Fruit fly (Drosophila melanogaster): ENCODE data around the gene CG4998.

Gene CG4998

dm6 chr3L:16305820-16306650 is 32.8 kb upstream of the CG4998 start, which contains the start of the genes CG13043 and CG13063 (continued):
- TF ChIP-seq oc (tag; optimal IDR thresholded peaks at IDR 0.05) (peak; percentile 7), Blimp-1 (GFP tag; optimal IDR thresholded peaks at IDR 0.05) (peak; percentile 27), CG13424 (tag; optimal IDR thresholded peaks at IDR 0.05) (peak; percentile 34), CG2678 (tag; optimal IDR thresholded peaks at IDR 0.05) (peak; percentile 42), CG8089 (GFP tag; optimal IDR thresholded peaks at IDR 0.05) (no peak), Ptx1 (GFP tag; IDR thresholded peaks at IDR 0.05) (peak; percentile 35; the same call in 1 of the 2 replicates), dmrt99B (tag; optimal IDR thresholded peaks at IDR 0.05) (peak; percentile 2), ap (GFP tag; IDR thresholded peaks at IDR 0.05) (no peak)

- TF ChIP-seq NfI (GFP tag; optimal IDR thresholded peaks at IDR 0.05), result no peak
- 0 out of 4 replicates have a peak, but pooled peaks have one; percentile 2 for TF ChIP-seq Gug (GFP tag; IDR thresholded peaks at IDR 0.05)
Observed at dm6 chr3L:16308380-16308779, 30.4 kb upstream of the CG4998 start, which contains the start of gene CG13042. Gene CG13042 (minus strand): TSS chr3L:16308480.

- TF ChIP-seq CG11398 (GFP tag; optimal IDR thresholded peaks at IDR 0.05) (no peak), Dbx (GFP tag; IDR thresholded peaks at IDR 0.05) (peak; percentile 64), pho (GFP tag; optimal IDR thresholded peaks at IDR 0.05) (peak; percentile 4), Meics (GFP tag; optimal IDR thresholded peaks at IDR 0.05) (peak; percentile 30), CG13775 (GFP tag; optimal IDR thresholded peaks at IDR 0.05) (no peak), CG12219 (GFP tag; optimal IDR thresholded peaks at IDR 0.05) (no peak), CG9817 (tag; optimal IDR thresholded peaks at IDR 0.05) (peak; percentile 63), fd102C (GFP tag; optimal IDR thresholded peaks at IDR 0.05) (no peak), ara (GFP tag; IDR thresholded peaks at IDR 0.05) (0 out of 2 replicates have a peak, but pooled peaks have one; percentile 14), Drgx (GFP tag; IDR thresholded peaks at IDR 0.05) (peak; percentile 86), Myb (GFP tag; optimal IDR thresholded peaks at IDR 0.05) (peak; percentile 38), lab (GFP tag; optimal IDR thresholded peaks at IDR 0.05) (peak; percentile 72), Hmr (GFP tag; optimal IDR thresholded peaks at IDR 0.05) (peak; percentile 63), sisA (GFP tag; IDR thresholded peaks at IDR 0.05) (peak; percentile 21; the same call in 1 of the 2 replicates), Ptx1 (GFP tag; IDR thresholded peaks at IDR 0.05) (0 out of 2 replicates have a peak, but pooled peaks have one; percentile 13), CG31224 (GFP tag; IDR thresholded peaks at IDR 0.05) (0 out of 2 replicates have a peak, but pooled peaks have one; percentile 20), Med (GFP tag) (peak; percentile 86), row (GFP tag; IDR thresholded peaks at IDR 0.05) (peak; percentile 40; the same call in 1 of the 3 replicates), mam (GFP tag; optimal IDR thresholded peaks at IDR 0.05) (peak; percentile 32), CG10366 (GFP tag; IDR thresholded peaks at IDR 0.05) (0 out of 2 replicates have a peak, but pooled peaks have one; percentile 13), ham (GFP tag; IDR thresholded peaks at IDR 0.05) (no peak), org-1 (GFP tag; optimal IDR thresholded peaks at IDR 0.05) (peak; percentile 37), CG11456 (GFP tag; IDR thresholded peaks at IDR 0.05) (0 out of 3 replicates have a peak, but pooled peaks have one; percentile 50), Antp (GFP tag; optimal IDR thresholded peaks at IDR 0.05) (peak; percentile 5), slbo (GFP tag; IDR thresholded peaks at IDR 0.05) (peak; percentile 72), Fer2 (tag; optimal IDR thresholded peaks at IDR 0.05) (no peak), ranshi (GFP tag; IDR thresholded peaks at IDR 0.05) (0 out of 2 replicates have a peak, but pooled peaks have one; percentile 29), gro (GFP tag; optimal IDR thresholded peaks at IDR 0.05) (no peak), CG15514 (GFP tag; optimal IDR thresholded peaks at IDR 0.05) (peak; percentile 23), Rfx (GFP tag; IDR thresholded peaks at IDR 0.05) (peak; percentile 71), zfh2 (GFP tag; optimal IDR thresholded peaks at IDR 0.05) (peak; percentile 76), Fer3 (tag; optimal IDR thresholded peaks at IDR 0.05) (peak; percentile 2), Gug (GFP tag; IDR thresholded peaks at IDR 0.05) (0 out of 4 replicates have a peak, but pooled peaks have one; percentile 6), CG11247 (GFP tag; IDR thresholded peaks at IDR 0.05) (peak; percentile 49), CG7357 (GFP tag; IDR thresholded peaks at IDR 0.05) (no peak), HLH3B (GFP tag; IDR thresholded peaks at IDR 0.05) (peak; percentile 25; the same call in 1 of the 2 replicates), CG4282 (GFP tag; optimal IDR thresholded peaks at IDR 0.05) (no peak)
Observed at dm6 chr3L:16309972-16310371, 28.8 kb upstream of the CG4998 start.
